Fruit fly (Drosophila melanogaster) whole organism, embryonic: ENCODE data around the gene CG2898.

Source experiments
- CG10267 ChIP-seq: fragments of 200-800 bp; sonication (Bioruptor generic); optimal IDR thresholded peaks from 2 replicates; lab custom pipeline; 2018; ENCODE audit warnings: missing biosample characterization, mild to moderate bottlenecking, missing genetic modification characterization, moderate library complexity
- CG11696 ChIP-seq: fragments of 200-800 bp; sonication (Bioruptor generic); IDR thresholded peaks from 2 replicates; pipeline ENCODE4 v1.3.6; 2022; ENCODE audit warnings: missing biosample characterization, missing genetic modification characterization
- CG12236 ChIP-seq: fragments of 200-800 bp; sonication (Bioruptor generic); optimal IDR thresholded peaks from 2 replicates; lab custom pipeline; 2016; ENCODE audit warnings: missing biosample characterization, missing genetic modification characterization
- CG15479 ChIP-seq: fragments of 200-800 bp; sonication (Bioruptor generic); optimal IDR thresholded peaks from 3 replicates; lab custom pipeline; 2019; ENCODE audit warnings: missing biosample characterization, mild to moderate bottlenecking, missing genetic modification characterization, moderate library complexity
- CG16813 ChIP-seq: fragments of 200-800 bp; sonication (Bioruptor generic); IDR thresholded peaks from 3 replicates; pipeline ENCODE4 v1.3.6; 2022; ENCODE audit warnings: missing biosample characterization, missing genetic modification characterization; ENCODE audit not compliant: partially characterized antibody
- CG17328 ChIP-seq: fragments of 200-800 bp; sonication (Bioruptor generic); IDR thresholded peaks from 2 replicates; pipeline ENCODE4 v1.3.6; 2022; ENCODE audit warnings: missing biosample characterization, missing genetic modification characterization
- CG18619 ChIP-seq: fragments of 200-800 bp; sonication (Bioruptor generic); optimal IDR thresholded peaks from 3 replicates; lab custom pipeline; 2017; ENCODE audit warnings: missing biosample characterization, mild to moderate bottlenecking, missing genetic modification characterization
- CG2199 ChIP-seq: fragments of 200-800 bp; sonication (Bioruptor generic); IDR thresholded peaks from 3 replicates; pipeline ENCODE4 v1.3.6; 2022; ENCODE audit warnings: missing biosample characterization, missing genetic modification characterization
- CG2678 ChIP-seq: fragments of 200-800 bp; sonication (Bioruptor generic); optimal IDR thresholded peaks from 3 replicates; lab custom pipeline; 2019; ENCODE audit warnings: missing biosample characterization, mild to moderate bottlenecking, missing genetic modification characterization, moderate library complexity
- CG30020 ChIP-seq: fragments of 200-800 bp; optimal IDR thresholded peaks from 2 replicates; lab custom pipeline; 2019; ENCODE audit warnings: missing biosample characterization, mild to moderate bottlenecking, missing genetic modification characterization, moderate library complexity
- CG30403 ChIP-seq: fragments of 200-800 bp; sonication (Bioruptor generic); optimal IDR thresholded peaks from 3 replicates; lab custom pipeline; 2016; ENCODE audit warnings: missing biosample characterization, missing genetic modification characterization
- CG31388 ChIP-seq: fragments of 200-800 bp; sonication (Bioruptor generic); optimal IDR thresholded peaks from 2 replicates; lab custom pipeline; 2016; ENCODE audit warnings: missing biosample characterization, missing genetic modification characterization
- CG31441 ChIP-seq: fragments of 200-800 bp; sonication (Bioruptor generic); IDR thresholded peaks from 2 replicates; pipeline ENCODE4 v1.3.6; 2022; ENCODE audit warnings: missing biosample characterization, missing genetic modification characterization
- CG33213 ChIP-seq: fragments of 200-800 bp; sonication (Bioruptor generic); optimal IDR thresholded peaks from 3 replicates; lab custom pipeline; 2016; ENCODE audit warnings: missing biosample characterization, missing genetic modification characterization
- CG34376 ChIP-seq: fragments of 200-800 bp; sonication (Bioruptor generic); optimal IDR thresholded peaks from 2 replicates; lab custom pipeline; 2018; ENCODE audit warnings: missing biosample characterization, mild to moderate bottlenecking, missing genetic modification characterization
- CG6683 ChIP-seq: fragments of 200-800 bp; sonication (Bioruptor generic); optimal IDR thresholded peaks from 2 replicates; lab custom pipeline; 2017; ENCODE audit warnings: missing biosample characterization, mild to moderate bottlenecking, missing genetic modification characterization, missing genetic modification reagents
- CG9727 ChIP-seq: fragments of 200-800 bp; sonication (Bioruptor generic); optimal IDR thresholded peaks from 3 replicates; lab custom pipeline; 2017; ENCODE audit warnings: missing biosample characterization, mild to moderate bottlenecking, missing genetic modification characterization
- CG9817 ChIP-seq: fragments of 200-800 bp; sonication (Bioruptor generic); optimal IDR thresholded peaks from 2 replicates; lab custom pipeline; 2018; ENCODE audit warnings: missing biosample characterization, mild to moderate bottlenecking, missing genetic modification characterization, moderate library complexity
- Chrac-16 ChIP-seq: fragments of 200-800 bp; sonication (Bioruptor generic); optimal IDR thresholded peaks from 3 replicates; lab custom pipeline; 2016; ENCODE audit warnings: missing biosample characterization, missing genetic modification characterization
- CoRest ChIP-seq: fragments of 200-800 bp; sonication (Bioruptor generic); optimal IDR thresholded peaks from 3 replicates; lab custom pipeline; 2018; ENCODE audit warnings: missing biosample characterization, mild to moderate bottlenecking, missing genetic modification characterization, moderate library complexity
- Doc3 ChIP-seq: fragments of 200-800 bp; sonication (Bioruptor generic); IDR thresholded peaks from 3 replicates; pipeline ENCODE4 v1.3.6; 2022; ENCODE audit warnings: missing biosample characterization, missing genetic modification characterization; ENCODE audit not compliant: partially characterized antibody
- GATAe ChIP-seq: fragments of 200-800 bp; sonication (Bioruptor generic); conservative IDR thresholded peaks from 2 replicates; pipeline ENCODE4 v1.3.6; 2022; ENCODE audit warnings: missing biosample characterization, missing genetic modification characterization
- Hand ChIP-seq: fragments of 200-800 bp; sonication (Bioruptor generic); optimal IDR thresholded peaks from 2 replicates; lab custom pipeline; 2017; ENCODE audit warnings: mild to moderate bottlenecking, missing biosample characterization, missing genetic modification reagents, missing genetic modification characterization
- Kr ChIP-seq: fragments of 200-800 bp; sonication (Bioruptor generic); optimal IDR thresholded peaks from 2 replicates; lab custom pipeline; 2017; ENCODE audit warnings: missing biosample characterization, mild to moderate bottlenecking, missing genetic modification characterization
- MTF-1 ChIP-seq: fragments of 200-800 bp; sonication (Bioruptor generic); optimal IDR thresholded peaks from 2 replicates; lab custom pipeline; 2018; ENCODE audit warnings: missing biosample characterization, mild to moderate bottlenecking, missing genetic modification characterization, borderline replicate concordance
- Trl ChIP-seq, 3 experiments: fragments of >200 bp in 2 of 3; fragments of 200-800 bp in 1 of 3; sonication (Bioruptor generic) in 1 of 3; optimal IDR thresholded peaks; 2 replicates in 1 of 3; 3 replicates in 2 of 3; lab custom pipeline; 2016 to 2017; ENCODE audit warnings: missing biosample characterization in 1 of 3, missing genetic modification characterization in 1 of 3
- crc ChIP-seq: fragments of 200-800 bp; sonication (Bioruptor generic); optimal IDR thresholded peaks from 2 replicates; lab custom pipeline; 2016; ENCODE audit warnings: missing biosample characterization, missing genetic modification characterization
- crp ChIP-seq, 2 experiments: fragments of 200-800 bp; sonication (Bioruptor generic); optimal IDR thresholded peaks; 2 replicates in 1 of 2; 3 replicates in 1 of 2; lab custom pipeline; 2017; ENCODE audit warnings: missing biosample characterization in 2 of 2, missing genetic modification characterization in 2 of 2, mild to moderate bottlenecking in 1 of 2, moderate library complexity in 1 of 2
- dimm ChIP-seq: fragments of 200-800 bp; sonication (Bioruptor generic); IDR thresholded peaks from 2 replicates; pipeline ENCODE4 v1.3.6; 2022; ENCODE audit warnings: missing biosample characterization, missing genetic modification characterization
- dmrt99B ChIP-seq: fragments of 200-800 bp; sonication (Bioruptor generic); optimal IDR thresholded peaks from 2 replicates; lab custom pipeline; 2018; ENCODE audit warnings: missing biosample characterization, mild to moderate bottlenecking, missing genetic modification characterization, moderate library complexity
- en ChIP-seq: fragments of 200-800 bp; sonication (Bioruptor generic); optimal IDR thresholded peaks from 2 replicates; lab custom pipeline; 2016; ENCODE audit warnings: missing biosample characterization, missing genetic modification characterization
- ftz-f1 ChIP-seq: fragments of 200-800 bp; sonication (Bioruptor generic); optimal IDR thresholded peaks from 2 replicates; lab custom pipeline; 2016; ENCODE audit warnings: missing biosample characterization, missing genetic modification characterization
- gfzf ChIP-seq: fragments of 200-800 bp; sonication (Bioruptor generic); optimal IDR thresholded peaks from 2 replicates; lab custom pipeline; 2016; ENCODE audit warnings: missing biosample characterization, mild to moderate bottlenecking, missing genetic modification characterization, moderate library complexity
- kah ChIP-seq: fragments of 200-800 bp; sonication (Bioruptor generic); optimal IDR thresholded peaks from 2 replicates; lab custom pipeline; 2018; ENCODE audit warnings: missing biosample characterization, mild to moderate bottlenecking, missing genetic modification characterization
- lab ChIP-seq: fragments of 200-800 bp; sonication (Bioruptor generic); optimal IDR thresholded peaks from 3 replicates; lab custom pipeline; 2017; ENCODE audit warnings: missing biosample characterization, missing genetic modification characterization, mild to moderate bottlenecking, moderate library complexity, missing genetic modification reagents
- mld ChIP-seq: fragments of 200-800 bp; sonication (Bioruptor generic); IDR thresholded peaks from 3 replicates; pipeline ENCODE4 v1.3.6; 2022; ENCODE audit warnings: missing biosample characterization, missing genetic modification characterization; ENCODE audit not compliant: partially characterized antibody
- pan ChIP-seq, 4 experiments: fragments of >200 bp in 3 of 4; fragments of 200-800 bp in 1 of 4; sonication (Bioruptor generic) in 1 of 4; optimal IDR thresholded peaks in 3 of 4; IDR thresholded peaks in 1 of 4; 2 replicates each; pipeline versions ENCODE4 v1.3.6 to Lab custom; 2017 to 2022; ENCODE audit warnings: missing biosample characterization in 2 of 4, missing genetic modification characterization in 2 of 4, mixed read lengths in 1 of 4
- psq ChIP-seq: fragments of 200-800 bp; sonication (Bioruptor generic); optimal IDR thresholded peaks from 2 replicates; lab custom pipeline; 2017; ENCODE audit warnings: missing biosample characterization, missing genetic modification characterization
- repo ChIP-seq: fragments of 200-800 bp; sonication (Bioruptor generic); optimal IDR thresholded peaks from 2 replicates; lab custom pipeline; 2016; ENCODE audit warnings: missing biosample characterization, missing genetic modification characterization
- sd ChIP-seq: fragments of 200-800 bp; sonication (Bioruptor generic); optimal IDR thresholded peaks from 3 replicates; lab custom pipeline; 2018; ENCODE audit warnings: missing biosample characterization, mild to moderate bottlenecking, missing genetic modification characterization, moderate library complexity
- seq ChIP-seq: fragments of 200-800 bp; sonication (Bioruptor generic); IDR thresholded peaks from 2 replicates; pipeline ENCODE4 v1.3.6; 2022; ENCODE audit warnings: missing biosample characterization, missing genetic modification characterization
- slbo ChIP-seq: fragments of 200-800 bp; sonication (Bioruptor generic); IDR thresholded peaks from 2 replicates; pipeline ENCODE4 v1.3.6; 2022; ENCODE audit warnings: missing biosample characterization, missing genetic modification characterization
- tll ChIP-seq, 2 experiments: fragments of 200-800 bp in 1 of 2; fragments of >200 bp in 1 of 2; sonication (Bioruptor generic) in 1 of 2; optimal IDR thresholded peaks; 2 replicates each; lab custom pipeline; 2017 to 2019; ENCODE audit warnings: missing biosample characterization in 2 of 2, missing genetic modification characterization in 2 of 2, mild to moderate bottlenecking in 1 of 2, moderate library complexity in 1 of 2
- toy ChIP-seq: fragments of 200-800 bp; sonication (Bioruptor generic); IDR thresholded peaks from 2 replicates; pipeline ENCODE4 v1.3.6; 2022; ENCODE audit warnings: missing biosample characterization, missing genetic modification characterization
- tup ChIP-seq: fragments of 200-800 bp; sonication (Bioruptor generic); optimal IDR thresholded peaks from 2 replicates; lab custom pipeline; 2016; ENCODE audit warnings: missing biosample characterization, mild to moderate bottlenecking, missing genetic modification characterization, moderate library complexity
- unc-4 ChIP-seq: fragments of 200-800 bp; sonication (Bioruptor generic); IDR thresholded peaks from 2 replicates; pipeline ENCODE4 v1.3.6; 2022; ENCODE audit warnings: missing biosample characterization, missing genetic modification characterization; ENCODE audit not compliant: partially characterized antibody
- wdn ChIP-seq: fragments of 200-800 bp; sonication (Bioruptor generic); IDR thresholded peaks from 2 replicates; pipeline ENCODE4 v1.3.6; 2022; ENCODE audit warnings: missing biosample characterization, missing genetic modification characterization
- z ChIP-seq: fragments of 200-800 bp; sonication (Bioruptor generic); IDR thresholded peaks from 3 replicates; pipeline ENCODE4 v1.3.6; 2022; ENCODE audit warnings: missing biosample characterization, missing genetic modification characterization

The CG2898 gene

dm6 chrX:10365748-10366415 lies 9.3 kb upstream of the CG2898 start (continued):
- no peak for TF ChIP-seq CG9727 (GFP tag; lab: Kevin White, UChicago)
- no peak for TF ChIP-seq pan (optimal IDR thresholded peaks at IDR 0.05; lab: Kevin White, UChicago)
- TF ChIP-seq pan (GFP tag; optimal IDR thresholded peaks at IDR 0.05 in 1 of 2, IDR thresholded peaks at IDR 0.05 in 1 of 2), result no peak
- no peak for TF ChIP-seq dimm (GFP tag; lab: Robert Waterston, UW)
- no peak for TF ChIP-seq CG2199
- no peak for TF ChIP-seq tll (GFP tag; optimal IDR thresholded peaks at IDR 0.05; lab: Kevin White, UChicago)
- TF ChIP-seq Chrac-16 (GFP tag; lab: Kevin White, UChicago), result no peak
- peak in 1 of 2 experiments; percentile 22 for TF ChIP-seq Trl (optimal IDR thresholded peaks at IDR 0.05; lab: Kevin White, UChicago)
- TF ChIP-seq Trl (GFP tag; optimal IDR thresholded peaks at IDR 0.05; lab: Kevin White, UChicago), result peak; percentile 40
- TF ChIP-seq en, result no peak
- TF ChIP-seq CG31441 (GFP tag; lab: Robert Waterston, UW), result no peak
- no peak for TF ChIP-seq CG11696 (GFP tag; lab: Robert Waterston, UW)
- peak; percentile 90 for TF ChIP-seq unc-4 (GFP tag; lab: Robert Waterston, UW)
- no peak for TF ChIP-seq tup (GFP tag; lab: Kevin White, UChicago)
- no peak for TF ChIP-seq CG12236 (GFP tag; lab: Kevin White, UChicago)
- no peak for TF ChIP-seq CG9817 (tag; lab: Kevin White, UChicago)
- TF ChIP-seq CG16813 (GFP tag; lab: Robert Waterston, UW), result peak; percentile 94
- no peak for TF ChIP-seq repo
- TF ChIP-seq CG33213 (GFP tag; lab: Kevin White, UChicago), result peak; percentile 28
- TF ChIP-seq MTF-1, result no peak
- TF ChIP-seq gfzf, result peak; percentile 24
- peak; percentile 26 for TF ChIP-seq CG2678 (tag; lab: Kevin White, UChicago)
- TF ChIP-seq CG34376 (GFP tag; lab: Kevin White, UChicago), result peak; percentile 50
- TF ChIP-seq dmrt99B (tag; lab: Kevin White, UChicago), result no peak
- TF ChIP-seq CG31388 (GFP tag; lab: Kevin White, UChicago), result no peak
- TF ChIP-seq CG30403 (GFP tag; lab: Kevin White, UChicago), result no peak
- TF ChIP-seq psq (GFP tag; lab: Kevin White, UChicago), result no peak
- peak; percentile 89 for TF ChIP-seq mld
- peak; percentile 41 for TF ChIP-seq CG15479 (GFP tag; lab: Kevin White, UChicago)
- TF ChIP-seq CG10267 (tag; lab: Kevin White, UChicago), result no peak
- no peak for TF ChIP-seq Kr (GFP tag; lab: Kevin White, UChicago)
- TF ChIP-seq CG6683, result no peak
- TF ChIP-seq lab, result peak; percentile 14
- no peak for TF ChIP-seq slbo (GFP tag; lab: Robert Waterston, UW)
- no peak for TF ChIP-seq z (GFP tag; lab: Robert Waterston, UW)
- peak; percentile 13 for TF ChIP-seq CG30020 (tag; lab: Kevin White, UChicago)
- no peak for TF ChIP-seq CG17328 (GFP tag; lab: Robert Waterston, UW)
- TF ChIP-seq wdn (GFP tag; lab: Robert Waterston, UW), result no peak
- peak; percentile 15 for TF ChIP-seq kah
- peak; percentile 82 for TF ChIP-seq Doc3 (GFP tag; lab: Robert Waterston, UW)
- TF ChIP-seq crc (GFP tag; lab: Kevin White, UChicago), result peak; percentile 10
- TF ChIP-seq toy (GFP tag; lab: Robert Waterston, UW), result no peak
- no peak for TF ChIP-seq CoRest (tag; lab: Kevin White, UChicago)
- no peak for TF ChIP-seq Hand (GFP tag; lab: Kevin White, UChicago)
- TF ChIP-seq GATAe (GFP tag; lab: Robert Waterston, UW), result no peak
- TF ChIP-seq ftz-f1 (GFP tag; lab: Kevin White, UChicago), result peak; percentile 15
- TF ChIP-seq CG18619 (GFP tag; lab: Kevin White, UChicago), result no peak
- no peak for TF ChIP-seq seq
- peak; percentile 82 for TF ChIP-seq sd (tag; lab: Kevin White, UChicago)
- TF ChIP-seq crp (GFP tag; optimal IDR thresholded peaks at IDR 0.05; lab: Kevin White, UChicago), result no peak
